Worm (Caenorhabditis elegans): ENCODE measurements around the gene snx-17.

- no peak for TF ChIP-seq tbx-2 (tag; optimal IDR thresholded peaks at IDR 0.05)
- TF ChIP-seq egl-27 (tag; optimal IDR thresholded peaks at IDR 0.05), result no peak
These were observed 32.4 kb upstream of the snx-17 start for ce11 chrX:13154514-13154913.

Data from whole organism, L3 larva.